Fruit fly (Drosophila melanogaster) whole organism, pupa: ENCODE results near the gene Muc68D.

Experiments used
- CG10348 ChIP-seq: fragments of 200-800 bp; sonication (Bioruptor generic); IDR thresholded peaks from 2 replicates; pipeline ENCODE4 v1.3.6; 2022; ENCODE audit warnings: missing biosample characterization, missing genetic modification characterization
- CG12605 ChIP-seq: fragments of 200-800 bp; sonication (Bioruptor generic); IDR thresholded peaks from 2 replicates; pipeline ENCODE4 v1.3.6; 2022; ENCODE audit warnings: missing biosample characterization, missing genetic modification characterization
- CG13204 ChIP-seq: fragments of 200-800 bp; sonication (Bioruptor generic); optimal IDR thresholded peaks from 2 replicates; lab custom pipeline; 2018; ENCODE audit warnings: missing biosample characterization, mild to moderate bottlenecking, missing genetic modification characterization, moderate library complexity
- CG14655 ChIP-seq: fragments of 200-800 bp; sonication (Bioruptor generic); optimal IDR thresholded peaks from 3 replicates; lab custom pipeline; 2017; ENCODE audit warnings: mild to moderate bottlenecking, missing biosample characterization, missing genetic modification reagents, missing genetic modification characterization
- CG34367 ChIP-seq: fragments of 200-800 bp; sonication (Bioruptor generic); optimal IDR thresholded peaks from 2 replicates; lab custom pipeline; 2018; ENCODE audit warnings: missing biosample characterization, mild to moderate bottlenecking, missing genetic modification characterization
- CG4496 ChIP-seq: fragments of 200-800 bp; sonication (Bioruptor generic); IDR thresholded peaks from 3 replicates; pipeline ENCODE4 v1.3.6; 2022; ENCODE audit warnings: missing biosample characterization, missing genetic modification characterization
- CG8301 ChIP-seq: fragments of 200-800 bp; sonication (Bioruptor generic); optimal IDR thresholded peaks from 2 replicates; lab custom pipeline; 2018; ENCODE audit warnings: missing biosample characterization, mild to moderate bottlenecking, missing genetic modification characterization
- CG9948 ChIP-seq: fragments of 200-800 bp; sonication (Bioruptor generic); optimal IDR thresholded peaks from 2 replicates; lab custom pipeline; 2018; ENCODE audit warnings: missing biosample characterization, mild to moderate bottlenecking, missing genetic modification characterization, moderate library complexity
- EcR ChIP-seq: fragments of 200-800 bp; sonication (Bioruptor generic); optimal IDR thresholded peaks from 3 replicates; lab custom pipeline; 2019; ENCODE audit warnings: missing biosample characterization, missing genetic modification characterization, mild to moderate bottlenecking, moderate library complexity, missing genetic modification reagents
- Pif1B ChIP-seq: fragments of 200-800 bp; sonication (Bioruptor generic); optimal IDR thresholded peaks from 3 replicates; lab custom pipeline; 2016; ENCODE audit warnings: missing biosample characterization, missing genetic modification characterization
- Snoo ChIP-seq: fragments of 200-800 bp; sonication (Bioruptor generic); optimal IDR thresholded peaks from 3 replicates; lab custom pipeline; 2017; ENCODE audit warnings: missing biosample characterization, mild to moderate bottlenecking, missing genetic modification characterization, inconsistent platforms
- fd96Ca ChIP-seq: fragments of 200-800 bp; sonication (Bioruptor generic); IDR thresholded peaks from 3 replicates; pipeline ENCODE4 v1.3.6; 2022; ENCODE audit warnings: missing biosample characterization, missing genetic modification characterization

dm6 chr3L:11764930-11765329 lies 7.0 kb downstream of the Muc68D start:
- TF ChIP-seq CG4496 (GFP tag; lab: Robert Waterston, UW) (no peak), EcR (GFP tag; lab: Kevin White, UChicago) (no peak), CG34367 (tag; lab: Kevin White, UChicago) (no peak), CG8301 (tag; lab: Kevin White, UChicago) (no peak), CG13204 (GFP tag; lab: Kevin White, UChicago) (no peak), Pif1B (GFP tag; lab: Kevin White, UChicago) (no peak), Snoo (tag; lab: Kevin White, UChicago) (no peak), CG10348 (GFP tag; lab: Robert Waterston, UW) (no peak), CG12605 (GFP tag; lab: Robert Waterston, UW) (no peak), fd96Ca (GFP tag; lab: Robert Waterston, UW) (no peak), CG14655 (no peak), CG9948 (no peak)
